Fruit fly (Drosophila melanogaster) whole organism, wandering third instar larva: ENCODE measurements around the gene fwd.

Source experiments
- h ChIP-seq: fragments of 200-800 bp; sonication (Bioruptor generic); optimal IDR thresholded peaks from 3 replicates; lab custom pipeline; 2016; ENCODE audit warnings: missing biosample characterization, mild to moderate bottlenecking, missing genetic modification characterization
- pan ChIP-seq: fragments of >200 bp; optimal IDR thresholded peaks from 2 replicates; lab custom pipeline; 2017
- rgr ChIP-seq: fragments of 200-800 bp; sonication (Bioruptor generic); optimal IDR thresholded peaks from 3 replicates; lab custom pipeline; 2016; ENCODE audit warnings: missing biosample characterization, mild to moderate bottlenecking, missing genetic modification characterization

dm6 chr3L:291583-292145, 28.0 kb downstream of the fwd start:
- no peak for TF ChIP-seq pan
- no peak for TF ChIP-seq rgr
- no peak for TF ChIP-seq h (GFP tag; lab: Kevin White, UChicago)
